Worm (Caenorhabditis elegans) whole organism, L4/young adult: ENCODE data around the gene ZK1240.8.

ENCODE experiments used
- W03F9.2 ChIP-seq: fragments of 150-350 bp; optimal IDR thresholded peaks from 2 replicates; lab custom pipeline; 2014; ENCODE audit warnings: missing biosample characterization, missing genetic modification characterization
- dao-5 ChIP-seq: sonication (generic microtip); optimal IDR thresholded peaks from 2 replicates; lab custom pipeline; 2016; ENCODE audit warnings: missing genotype, missing genetic modification characterization, moderate library complexity, missing compliant biosample characterization
- him-1 ChIP-seq: sonication (generic microtip); optimal IDR thresholded peaks from 2 replicates; lab custom pipeline; 2016; ENCODE audit warnings: missing genotype, missing genetic modification reagents, missing genetic modification characterization, missing compliant biosample characterization

ce11 chrII:2295817-2296315, 33.0 kb downstream of the ZK1240.8 start, which contains the start of gene fbxc-25:
- TF ChIP-seq W03F9.2 = no peak
- TF ChIP-seq him-1 (tag; lab: Kevin White, UChicago) = no peak
- no peak for TF ChIP-seq dao-5
